Fruit fly (Drosophila melanogaster) whole organism, prepupa: ENCODE results near the gene CG9098.

Experiments
- CG11294 ChIP-seq: fragments of 200-800 bp; sonication (Bioruptor generic); IDR thresholded peaks from 2 replicates; pipeline ENCODE4 v1.3.6; 2022; ENCODE audit warnings: missing biosample characterization, missing genetic modification characterization
- CG4318 ChIP-seq: fragments of 200-800 bp; sonication (Bioruptor generic); optimal IDR thresholded peaks from 3 replicates; lab custom pipeline; 2017; ENCODE audit warnings: missing biosample characterization, mild to moderate bottlenecking, missing genetic modification characterization
- CG6854 ChIP-seq: fragments of 200-800 bp; sonication (Bioruptor generic); optimal IDR thresholded peaks from 2 replicates; lab custom pipeline; 2017; ENCODE audit warnings: missing biosample characterization, mild to moderate bottlenecking, missing genetic modification characterization
- CG8119 ChIP-seq: fragments of 200-800 bp; sonication (Bioruptor generic); IDR thresholded peaks from 3 replicates; pipeline ENCODE4 v1.3.6; 2022; ENCODE audit warnings: missing biosample characterization, missing genetic modification characterization
- Ets21C ChIP-seq: fragments of 200-800 bp; sonication (Bioruptor generic); optimal IDR thresholded peaks from 3 replicates; lab custom pipeline; 2016; ENCODE audit warnings: missing biosample characterization, missing genetic modification characterization
- Ets96B ChIP-seq: fragments of 200-800 bp; optimal IDR thresholded peaks from 2 replicates; lab custom pipeline; 2019; ENCODE audit warnings: missing biosample characterization, mild to moderate bottlenecking, missing genetic modification characterization, moderate library complexity
- Lpt ChIP-seq: fragments of 200-800 bp; sonication (Bioruptor generic); optimal IDR thresholded peaks from 3 replicates; lab custom pipeline; 2016; ENCODE audit warnings: missing biosample characterization, missing genetic modification characterization
- Smox ChIP-seq: fragments of 200-800 bp; sonication (Bioruptor generic); optimal IDR thresholded peaks from 3 replicates; lab custom pipeline; 2016; ENCODE audit warnings: missing biosample characterization, missing genetic modification characterization
- Sox14 ChIP-seq: fragments of 200-800 bp; sonication (Bioruptor generic); optimal IDR thresholded peaks from 3 replicates; lab custom pipeline; 2016; ENCODE audit warnings: missing biosample characterization, missing genetic modification characterization
- fd59A ChIP-seq: fragments of 200-800 bp; sonication (Bioruptor generic); optimal IDR thresholded peaks from 2 replicates; lab custom pipeline; 2017; ENCODE audit warnings: missing biosample characterization, mild to moderate bottlenecking, missing genetic modification characterization, missing genetic modification reagents
- fd85E ChIP-seq: fragments of 200-800 bp; sonication (Bioruptor generic); optimal IDR thresholded peaks from 3 replicates; lab custom pipeline; 2016; ENCODE audit warnings: missing biosample characterization, missing genetic modification characterization
- fkh ChIP-seq: fragments of 200-800 bp; sonication (Bioruptor generic); optimal IDR thresholded peaks from 3 replicates; lab custom pipeline; 2017; ENCODE audit warnings: missing biosample characterization, mild to moderate bottlenecking, missing genetic modification characterization, moderate library complexity

dm6 chr2L:5980862-5981432 is 31.2 kb downstream of the CG9098 start, which contains the start of gene chic:
- no peak for TF ChIP-seq CG4318
- TF ChIP-seq CG11294 (GFP tag; lab: Robert Waterston, UW) = no peak
- no peak for TF ChIP-seq Ets21C
- no peak for TF ChIP-seq Lpt (GFP tag; lab: Kevin White, UChicago)
- no peak for TF ChIP-seq fd59A (GFP tag; lab: Kevin White, UChicago)
- peak; percentile 34 for TF ChIP-seq Smox (GFP tag; lab: Kevin White, UChicago)
- peak; percentile 19 for TF ChIP-seq Ets96B (tag; lab: Kevin White, UChicago)
- TF ChIP-seq fd85E = no peak
- peak; percentile 68 for TF ChIP-seq CG6854 (GFP tag; lab: Kevin White, UChicago)
- no peak for TF ChIP-seq CG8119 (GFP tag; lab: Robert Waterston, UW)
- TF ChIP-seq Sox14 (GFP tag; lab: Kevin White, UChicago) = no peak
- TF ChIP-seq fkh = no peak
